Worm (Caenorhabditis elegans): ENCODE measurements around the gene ZK622.4.
A peak's percentile ranks its signal among the peaks of the same experiment; 100 is the strongest.

DNA sequence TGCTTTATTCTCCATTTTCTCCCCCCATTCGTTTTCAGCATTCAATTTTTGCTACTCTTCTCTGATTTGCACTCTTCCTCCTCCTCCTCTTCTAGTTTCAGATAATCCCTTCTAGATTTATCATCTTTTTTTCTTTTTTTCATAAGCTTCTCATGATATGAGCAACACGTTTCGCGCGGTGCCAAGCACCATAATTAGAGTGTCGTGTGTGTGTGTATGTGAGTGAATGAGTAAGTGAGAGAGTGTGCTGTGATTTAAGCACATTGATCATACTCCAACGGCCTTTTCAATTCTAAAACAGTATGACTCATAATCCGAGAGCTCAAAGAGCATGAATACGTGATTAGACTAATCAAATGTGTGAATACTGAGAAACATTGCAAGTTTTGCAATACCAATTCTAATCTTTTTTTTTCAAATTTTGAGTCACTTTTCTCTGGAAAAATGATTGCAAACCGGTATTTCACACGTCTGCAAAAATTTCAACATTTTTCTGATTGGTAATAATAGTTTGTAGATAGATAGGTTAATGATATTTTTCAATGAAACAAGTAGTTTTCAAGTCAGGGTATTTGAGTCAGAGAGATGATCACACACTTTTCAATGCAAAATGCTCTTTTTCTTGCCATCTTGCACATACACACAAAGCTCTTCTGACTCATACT lies 43.0 kb downstream of the ZK622.4 start:
- no peak for TF ChIP-seq snpc-4 (tag; optimal IDR thresholded peaks at IDR 0.05)
- TF ChIP-seq ztf-11 (tag; optimal IDR thresholded peaks at IDR 0.05), result no peak
- TF ChIP-seq fkh-4 (tag; optimal IDR thresholded peaks at IDR 0.05; ENCODE audit: borderline replicate concordance), result no peak
- TF ChIP-seq aly-2 (tag; optimal IDR thresholded peaks at IDR 0.05), result peak; percentile 34
- no peak for TF ChIP-seq nhr-237 (tag; optimal IDR thresholded peaks at IDR 0.05)

Data from whole organism, L1 larva.